Fruit fly (Drosophila melanogaster): ENCODE measurements around the gene CG43145.
A peak's percentile ranks its signal among the peaks of the same experiment; 100 is the strongest.

The CG43145 gene

DNA sequence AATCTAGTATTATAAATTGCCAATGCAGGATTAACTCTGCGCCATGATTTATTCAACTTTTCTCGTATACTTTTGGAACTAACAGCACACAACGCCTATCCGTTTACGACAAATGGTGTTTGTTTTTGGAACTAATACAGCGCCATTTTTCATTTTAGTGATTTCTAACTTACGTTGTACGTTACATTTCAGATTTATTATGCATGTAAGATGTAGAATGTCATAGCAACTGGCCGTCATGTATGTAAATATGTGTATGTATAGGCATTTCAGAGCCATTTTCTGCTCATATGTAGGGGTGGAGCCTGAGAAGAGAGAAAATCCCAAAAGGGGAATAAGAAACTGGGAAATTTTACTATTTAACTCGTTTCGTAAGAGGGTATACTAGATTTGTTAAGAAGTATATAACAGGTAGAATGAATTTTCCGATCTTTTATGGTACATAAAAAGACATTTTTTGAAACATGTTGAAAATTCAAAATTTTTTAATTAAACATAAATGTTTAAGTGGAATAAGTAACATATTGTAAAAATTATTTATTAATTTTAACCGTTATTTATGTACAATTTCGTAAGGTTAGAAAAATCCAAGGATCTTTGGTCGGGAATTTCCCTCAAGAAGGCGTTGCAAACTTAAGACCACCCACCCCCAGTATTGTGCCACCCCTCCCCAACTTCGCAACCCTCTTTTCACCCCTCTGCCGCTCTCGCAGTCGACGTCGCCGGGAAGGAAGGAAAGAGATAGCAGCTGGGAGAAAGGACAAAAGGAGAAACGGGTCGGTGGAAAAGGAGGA lies 44.1 kb upstream of the CG43145 start (continued):
- peak; percentile 69 for TF ChIP-seq CG10321 (GFP tag; IDR thresholded peaks at IDR 0.05)
- no peak for TF ChIP-seq CG9215 (GFP tag; IDR thresholded peaks at IDR 0.05)
- no peak for TF ChIP-seq toy (GFP tag; IDR thresholded peaks at IDR 0.05)
- TF ChIP-seq CG33213 (GFP tag; optimal IDR thresholded peaks at IDR 0.05): peak; percentile 86
- no peak for TF ChIP-seq crp (GFP tag; optimal IDR thresholded peaks at IDR 0.05)
- TF ChIP-seq Bteb2 (GFP tag; optimal IDR thresholded peaks at IDR 0.05): peak; percentile 33
- TF ChIP-seq Meics (GFP tag; optimal IDR thresholded peaks at IDR 0.05): peak; percentile 41
- TF ChIP-seq knrl (GFP tag; IDR thresholded peaks at IDR 0.05; ENCODE audit: partially characterized antibody): peak; percentile 80
- peak; percentile 50 for TF ChIP-seq Sry-δ (GFP tag; optimal IDR thresholded peaks at IDR 0.05)
- TF ChIP-seq br (optimal IDR thresholded peaks at IDR 0.05): no peak
- TF ChIP-seq chm (GFP tag; IDR thresholded peaks at IDR 0.05): no peak
- peak; percentile 61; the same call in 2 of the 3 replicates for TF ChIP-seq Optix (GFP tag; IDR thresholded peaks at IDR 0.05)
- no peak for TF ChIP-seq CrebB (tag; optimal IDR thresholded peaks at IDR 0.05)
- TF ChIP-seq Mes4 (GFP tag; optimal IDR thresholded peaks at IDR 0.05): peak; percentile 50
- peak; percentile 11 for TF ChIP-seq run (tag; optimal IDR thresholded peaks at IDR 0.05)
- peak; percentile 69 for TF ChIP-seq Opbp (GFP tag; IDR thresholded peaks at IDR 0.05; ENCODE audit: partially characterized antibody)
- TF ChIP-seq grau (tag; optimal IDR thresholded peaks at IDR 0.05): peak; percentile 49
- TF ChIP-seq Hr51 (GFP tag; optimal IDR thresholded peaks at IDR 0.05): peak in 1 of 2 experiments; percentile 19
- TF ChIP-seq CG12769 (tag; optimal IDR thresholded peaks at IDR 0.05): peak; percentile 78
- TF ChIP-seq disco-r (GFP tag; optimal IDR thresholded peaks at IDR 0.05): peak; percentile 10
- TF ChIP-seq Elba2 (GFP tag; optimal IDR thresholded peaks at IDR 0.05): peak; percentile 34
- TF ChIP-seq Ets65A (GFP tag): peak; percentile 93
- peak; percentile 83 for TF ChIP-seq CG32532 (GFP tag; IDR thresholded peaks at IDR 0.05)
- TF ChIP-seq Blimp-1 (GFP tag; optimal IDR thresholded peaks at IDR 0.05): peak; percentile 55
- TF ChIP-seq CG32767 (GFP tag; IDR thresholded peaks at IDR 0.05): peak; percentile 80
- peak; percentile 70 for TF ChIP-seq CG13624 (GFP tag; optimal IDR thresholded peaks at IDR 0.05)
- no peak for TF ChIP-seq YL-1 (GFP tag; optimal IDR thresholded peaks at IDR 0.05)
- TF ChIP-seq CG42726 (GFP tag; IDR thresholded peaks at IDR 0.05; ENCODE audit: partially characterized antibody): peak; percentile 90
- TF ChIP-seq Dek (tag; optimal IDR thresholded peaks at IDR 0.05): peak; percentile 31
- peak; percentile 84 for TF ChIP-seq CG15696 (tag; optimal IDR thresholded peaks at IDR 0.05)
- peak; percentile 43 for TF ChIP-seq CG1233 (GFP tag; optimal IDR thresholded peaks at IDR 0.05)
- peak; percentile 64 for TF ChIP-seq ara (GFP tag; IDR thresholded peaks at IDR 0.05)
- TF ChIP-seq gfzf (GFP tag; optimal IDR thresholded peaks at IDR 0.05): peak; percentile 30
- peak; percentile 41; the same call in 1 of the 3 replicates for TF ChIP-seq Aef1 (GFP tag; IDR thresholded peaks at IDR 0.05)
- no peak for TF ChIP-seq tup (GFP tag; optimal IDR thresholded peaks at IDR 0.05)
- peak; percentile 27 for TF ChIP-seq Fer3 (tag; optimal IDR thresholded peaks at IDR 0.05)
- TF ChIP-seq wek (GFP tag; optimal IDR thresholded peaks at IDR 0.05): peak; percentile 38
- TF ChIP-seq zen (tag; optimal IDR thresholded peaks at IDR 0.05): peak; percentile 81

DNA sequence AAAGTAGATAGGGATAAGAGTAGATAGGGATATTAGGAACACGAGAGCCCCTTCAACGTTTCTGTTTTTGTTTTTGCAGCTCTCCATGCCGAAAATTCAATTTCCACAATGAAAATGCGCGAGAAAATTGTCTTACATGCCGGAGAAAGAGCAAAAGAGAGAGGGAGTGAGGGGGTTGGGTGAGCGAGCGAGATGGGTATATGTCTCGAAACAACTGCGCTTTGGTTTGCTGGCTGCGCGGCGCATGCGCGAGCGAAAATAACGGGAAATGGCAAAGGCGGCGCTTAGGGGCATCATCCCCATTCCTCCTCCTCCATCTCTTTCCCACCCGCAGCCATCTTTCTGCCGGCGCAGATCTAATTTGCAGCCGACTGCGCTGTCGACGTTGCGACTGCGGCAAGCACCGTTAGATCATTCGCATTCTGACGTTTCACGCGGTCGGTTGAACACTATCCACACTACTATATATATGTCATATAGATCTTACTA lies 39.3 kb upstream of the CG43145 start, which contains the start of gene Drgx:
Drgx (plus strand) TSS at position 439 of the 489 bp plus-strand sequence.
- TF ChIP-seq nmo (GFP tag; optimal IDR thresholded peaks at IDR 0.05) (peak; percentile 9), CG13287 (GFP tag; IDR thresholded peaks at IDR 0.05; ENCODE audit: partially characterized antibody) (peak; percentile 31; the same call in 1 of the 2 replicates), Jarid2 (GFP tag; optimal IDR thresholded peaks at IDR 0.05) (peak; percentile 59), pros (GFP tag; optimal IDR thresholded peaks at IDR 0.05) (peak; percentile 66), CoRest (tag; optimal IDR thresholded peaks at IDR 0.05) (peak; percentile 6), CG10321 (GFP tag; IDR thresholded peaks at IDR 0.05) (peak; percentile 93), CG1602 (GFP tag; optimal IDR thresholded peaks at IDR 0.05) (no peak), CG15479 (GFP tag; optimal IDR thresholded peaks at IDR 0.05) (peak; percentile 24), cg (GFP tag; optimal IDR thresholded peaks at IDR 0.05) (peak; percentile 11), Hr3 (GFP tag; optimal IDR thresholded peaks at IDR 0.05) (no peak), Med (GFP tag) (no peak), Nf-YC (tag; optimal IDR thresholded peaks at IDR 0.05) (peak; percentile 98), zfh1 (GFP tag; IDR thresholded peaks at IDR 0.05) (0 out of 3 replicates have a peak, but pooled peaks have one; percentile 40)
